Worm (Caenorhabditis elegans): ENCODE results near the gene B0310.2.

DNA sequence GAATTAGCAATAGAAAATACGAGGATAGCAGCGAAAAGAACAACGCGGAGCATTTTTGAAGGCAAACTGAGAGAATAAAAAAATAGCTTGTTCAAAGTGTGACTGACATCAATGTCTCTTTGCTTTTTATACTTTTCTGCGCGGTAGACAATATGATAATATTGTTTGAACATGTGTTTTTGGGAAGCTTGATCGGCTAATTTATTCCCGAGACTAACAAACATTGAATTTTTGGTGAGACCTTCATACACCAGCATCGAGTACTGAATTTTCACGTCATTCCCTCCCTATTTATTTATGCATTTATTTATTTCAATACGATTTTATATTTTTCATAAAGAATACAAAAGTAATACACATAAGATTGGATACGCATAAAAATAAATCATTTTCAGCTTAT, 24.2 kb upstream of the B0310.2 start, which contains the start of gene B0310.6:
- TF ChIP-seq nhr-77 (tag; optimal IDR thresholded peaks at IDR 0.05) (no peak), fkh-10 (GFP tag; optimal IDR thresholded peaks at IDR 0.05) (no peak), fos-1 (tag; optimal IDR thresholded peaks at IDR 0.05) (no peak), lin-14 (GFP tag; optimal IDR thresholded peaks at IDR 0.05) (no peak), isw-1 (GFP tag; IDR thresholded peaks at IDR 0.05) (no peak), ama-1 (optimal IDR thresholded peaks at IDR 0.05) (no peak), nhr-19 (GFP tag; conservative IDR thresholded peaks at IDR 0.05) (no peak), elt-3 (tag; optimal IDR thresholded peaks at IDR 0.05) (no peak), snpc-4 (tag; optimal IDR thresholded peaks at IDR 0.05) (no peak), unc-30 (tag; optimal IDR thresholded peaks at IDR 0.05) (no peak), ceh-90 (tag; optimal IDR thresholded peaks at IDR 0.05) (no peak), hpl-2 (GFP tag; optimal IDR thresholded peaks at IDR 0.05) (no peak), nhr-11 (tag; optimal IDR thresholded peaks at IDR 0.05) (no peak)

Measured in whole organism, L1 larva.